Fruit fly (Drosophila melanogaster): Measurements from ENCODE around the gene CG42752.

CG42752 gene

dm6 chr2L:18767137-18767536 is 27.2 kb upstream of the CG42752 start:
- TF ChIP-seq Dll (optimal IDR thresholded peaks at IDR 0.05): no peak
- TF ChIP-seq CG8478 (optimal IDR thresholded peaks at IDR 0.05): no peak
- no peak for TF ChIP-seq usp (GFP tag; optimal IDR thresholded peaks at IDR 0.05)
- TF ChIP-seq pan (optimal IDR thresholded peaks at IDR 0.05): no peak
- no peak for TF ChIP-seq psq (optimal IDR thresholded peaks at IDR 0.05)
- TF ChIP-seq EcR (GFP tag; optimal IDR thresholded peaks at IDR 0.05): no peak

- no peak for TF ChIP-seq psq (optimal IDR thresholded peaks at IDR 0.05)
- no peak for TF ChIP-seq EcR (GFP tag; optimal IDR thresholded peaks at IDR 0.05)
- TF ChIP-seq pan (optimal IDR thresholded peaks at IDR 0.05): no peak
- no peak for TF ChIP-seq usp (GFP tag; optimal IDR thresholded peaks at IDR 0.05)
- TF ChIP-seq Dll (optimal IDR thresholded peaks at IDR 0.05): no peak
- TF ChIP-seq CG8478 (optimal IDR thresholded peaks at IDR 0.05): no peak
Measured at dm6 chr2L:18765760-18766159, 25.9 kb upstream of the CG42752 start.

DNA sequence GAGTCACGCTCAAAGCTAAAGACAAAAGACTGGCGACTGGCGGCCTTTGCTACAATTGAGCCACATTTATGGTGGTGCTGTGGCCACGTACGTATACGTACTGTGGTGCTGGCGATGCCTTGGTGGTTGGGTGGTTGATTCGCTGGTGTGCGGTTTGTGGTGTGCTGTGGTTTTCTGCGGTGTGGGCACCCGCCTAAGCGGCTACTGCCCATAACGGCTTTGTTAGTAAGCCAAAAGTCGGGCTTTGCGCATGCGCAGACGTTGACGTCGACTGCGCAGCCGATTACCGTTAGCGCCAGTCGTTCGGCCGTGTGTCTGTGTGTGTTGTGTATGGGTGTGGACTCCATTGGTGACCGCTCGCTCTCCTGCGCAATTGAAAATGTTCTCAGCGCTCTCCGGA is 13.3 kb upstream of the CG42752 start:
- TF ChIP-seq psq (optimal IDR thresholded peaks at IDR 0.05): no peak
- no peak for TF ChIP-seq CG8478 (optimal IDR thresholded peaks at IDR 0.05)
- TF ChIP-seq usp (GFP tag; optimal IDR thresholded peaks at IDR 0.05): no peak
- no peak for TF ChIP-seq EcR (GFP tag; optimal IDR thresholded peaks at IDR 0.05)
- TF ChIP-seq pan (optimal IDR thresholded peaks at IDR 0.05): no peak
- no peak for TF ChIP-seq Dll (optimal IDR thresholded peaks at IDR 0.05)

dm6 chr2L:18752823-18753222 is 12.9 kb upstream of the CG42752 start:
- TF ChIP-seq Dll (optimal IDR thresholded peaks at IDR 0.05) (no peak), CG8478 (optimal IDR thresholded peaks at IDR 0.05) (no peak), psq (optimal IDR thresholded peaks at IDR 0.05) (no peak), pan (optimal IDR thresholded peaks at IDR 0.05) (no peak), EcR (GFP tag; optimal IDR thresholded peaks at IDR 0.05) (no peak), usp (GFP tag; optimal IDR thresholded peaks at IDR 0.05) (no peak)

DNA sequence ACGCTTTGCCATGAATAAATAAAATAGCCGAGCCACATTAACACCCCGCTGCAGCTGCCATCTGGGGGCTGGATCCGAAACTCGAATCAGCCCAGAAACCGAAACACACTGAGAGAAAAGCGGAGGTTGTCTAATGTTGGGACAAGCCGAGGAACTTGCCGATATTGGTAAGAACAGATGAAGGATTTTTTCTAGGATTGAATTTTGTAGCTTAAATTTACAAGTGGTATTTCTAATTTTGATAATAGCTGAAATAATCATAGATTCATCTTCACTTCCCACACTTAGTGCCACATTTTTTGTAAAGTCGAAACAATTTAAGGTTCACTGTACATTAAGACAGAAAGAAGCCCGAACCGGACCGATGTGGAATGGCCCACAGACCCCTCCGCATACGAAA is 12.1 kb upstream of the CG42752 start:
- TF ChIP-seq Dll (optimal IDR thresholded peaks at IDR 0.05): no peak

dm6 chr2L:18751337-18751736 is 11.4 kb upstream of the CG42752 start:
- TF ChIP-seq pan (optimal IDR thresholded peaks at IDR 0.05) (no peak), EcR (GFP tag; optimal IDR thresholded peaks at IDR 0.05) (no peak), CG8478 (optimal IDR thresholded peaks at IDR 0.05) (no peak), usp (GFP tag; optimal IDR thresholded peaks at IDR 0.05) (no peak), Dll (optimal IDR thresholded peaks at IDR 0.05) (no peak), psq (optimal IDR thresholded peaks at IDR 0.05) (no peak)

DNA sequence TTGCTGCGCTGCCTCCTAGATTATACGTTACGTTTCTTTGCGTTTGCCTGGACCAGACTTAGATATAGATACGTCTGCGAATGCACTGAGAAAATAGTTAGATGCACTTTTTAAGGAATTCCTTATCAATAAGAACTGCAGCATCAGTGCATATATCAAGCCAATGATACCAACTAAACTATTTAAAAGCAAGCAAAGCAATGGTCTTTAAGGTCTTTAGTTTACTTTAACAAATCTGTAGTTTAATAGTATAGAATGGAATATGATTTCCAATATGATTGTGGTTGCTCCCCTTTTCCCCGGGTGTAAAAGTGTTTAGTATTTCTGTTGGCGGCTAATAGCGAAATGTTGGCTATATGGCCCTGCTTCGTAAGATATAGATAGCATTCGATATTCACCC is 6.8 kb upstream of the CG42752 start:
- TF ChIP-seq psq (optimal IDR thresholded peaks at IDR 0.05): no peak
- no peak for TF ChIP-seq usp (GFP tag; optimal IDR thresholded peaks at IDR 0.05)
- TF ChIP-seq CG8478 (optimal IDR thresholded peaks at IDR 0.05): no peak
- no peak for TF ChIP-seq Dll (optimal IDR thresholded peaks at IDR 0.05)
- TF ChIP-seq EcR (GFP tag; optimal IDR thresholded peaks at IDR 0.05): no peak

dm6 chr2L:18745454-18745853 is 5.5 kb upstream of the CG42752 start:
- TF ChIP-seq CG8478 (optimal IDR thresholded peaks at IDR 0.05): no peak
- no peak for TF ChIP-seq psq (optimal IDR thresholded peaks at IDR 0.05)
- no peak for TF ChIP-seq EcR (GFP tag; optimal IDR thresholded peaks at IDR 0.05)
- TF ChIP-seq pan (optimal IDR thresholded peaks at IDR 0.05): no peak
- TF ChIP-seq usp (GFP tag; optimal IDR thresholded peaks at IDR 0.05): no peak
- TF ChIP-seq Dll (optimal IDR thresholded peaks at IDR 0.05): no peak

DNA sequence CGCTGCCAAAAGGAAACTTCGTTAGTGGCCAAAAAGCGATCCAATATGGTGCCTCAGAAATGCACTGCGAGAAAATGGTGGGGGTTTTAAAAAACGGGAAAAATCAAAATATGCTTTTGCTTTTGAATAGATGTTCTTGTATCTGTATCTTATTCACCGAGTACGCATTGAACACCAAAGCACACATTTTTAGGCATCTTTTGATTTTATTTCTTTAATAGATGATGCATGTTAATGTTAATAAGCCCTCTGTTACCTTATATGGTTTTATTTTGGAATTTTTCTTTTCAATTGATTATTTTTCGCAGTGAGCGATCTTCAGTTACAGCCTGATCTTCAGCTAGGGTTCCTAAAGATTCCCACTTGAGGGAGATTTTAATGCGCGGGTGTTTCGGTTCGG is 4.0 kb upstream of the CG42752 start:
- no peak for TF ChIP-seq CG8478 (optimal IDR thresholded peaks at IDR 0.05)

- TF ChIP-seq psq (optimal IDR thresholded peaks at IDR 0.05): no peak
- TF ChIP-seq usp (GFP tag; optimal IDR thresholded peaks at IDR 0.05): no peak
- no peak for TF ChIP-seq CG8478 (optimal IDR thresholded peaks at IDR 0.05)
- TF ChIP-seq EcR (GFP tag; optimal IDR thresholded peaks at IDR 0.05): no peak
- no peak for TF ChIP-seq Dll (optimal IDR thresholded peaks at IDR 0.05)
- TF ChIP-seq pan (optimal IDR thresholded peaks at IDR 0.05): no peak
Measured at dm6 chr2L:18742710-18743109, 2.8 kb upstream of the CG42752 start.

dm6 chr2L:18737239-18737638 is 2.7 kb downstream of the CG42752 start:
- TF ChIP-seq CG8478 (optimal IDR thresholded peaks at IDR 0.05) (no peak), usp (GFP tag; optimal IDR thresholded peaks at IDR 0.05) (no peak), psq (optimal IDR thresholded peaks at IDR 0.05) (no peak), pan (optimal IDR thresholded peaks at IDR 0.05) (no peak), EcR (GFP tag; optimal IDR thresholded peaks at IDR 0.05) (no peak), Dll (optimal IDR thresholded peaks at IDR 0.05) (no peak)

- TF ChIP-seq usp (GFP tag; optimal IDR thresholded peaks at IDR 0.05) (no peak), psq (optimal IDR thresholded peaks at IDR 0.05) (no peak), Dll (optimal IDR thresholded peaks at IDR 0.05) (no peak), pan (optimal IDR thresholded peaks at IDR 0.05) (no peak), CG8478 (optimal IDR thresholded peaks at IDR 0.05) (no peak), EcR (GFP tag; optimal IDR thresholded peaks at IDR 0.05) (no peak)
Measured at dm6 chr2L:18735553-18736167, 4.2 kb downstream of the CG42752 start.

DNA sequence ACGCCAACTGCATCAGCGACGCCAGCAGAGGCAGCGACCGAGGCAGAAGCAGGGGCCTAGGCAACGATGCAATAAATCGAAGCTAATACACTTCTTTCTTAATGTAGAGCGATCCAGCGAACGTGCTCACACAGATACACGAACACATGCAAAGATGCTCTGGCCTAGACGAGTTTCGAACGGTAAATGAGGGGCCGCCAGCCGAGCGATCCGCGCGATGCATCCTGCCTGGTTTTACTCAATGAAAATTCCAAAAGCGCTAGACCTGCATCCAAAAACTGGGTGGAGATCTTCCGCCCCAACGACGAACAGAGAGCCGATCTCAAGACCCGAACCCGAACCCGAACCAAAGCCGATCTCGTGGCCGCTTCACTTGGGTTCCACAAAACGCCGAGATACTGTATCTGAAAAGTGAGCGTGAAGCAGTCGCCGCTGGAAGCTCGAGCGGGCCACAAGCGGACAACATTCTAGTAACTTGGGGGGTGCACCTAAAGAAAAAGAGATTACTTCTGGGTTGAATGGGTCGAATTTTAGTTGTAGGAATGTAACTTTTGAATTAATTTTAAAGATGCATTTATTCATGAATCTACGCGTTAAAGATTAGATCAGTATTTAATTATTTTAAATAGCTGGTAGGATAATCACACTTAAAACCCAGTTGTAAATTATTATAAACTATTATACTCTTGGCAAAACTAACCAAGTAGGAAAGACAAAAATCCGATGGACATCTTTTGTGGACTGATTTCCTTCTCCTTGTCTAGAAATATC is 7.0 kb downstream of the CG42752 start:
- TF ChIP-seq EcR (GFP tag; optimal IDR thresholded peaks at IDR 0.05) (no peak), usp (GFP tag; optimal IDR thresholded peaks at IDR 0.05) (no peak)
